Worm (Caenorhabditis elegans) whole organism, L3 larva: ENCODE results near the gene H04D03.7.

Experiments used
- ZK546.5 ChIP-seq: sonication (generic microtip); optimal IDR thresholded peaks from 2 replicates; lab custom pipeline; 2017; ENCODE audit warnings: missing biosample characterization, missing genetic modification characterization
- aly-2 ChIP-seq: fragments of 150-350 bp; optimal IDR thresholded peaks from 2 replicates; lab custom pipeline; 2014; ENCODE audit warnings: missing biosample characterization, missing genetic modification characterization
- ama-1 ChIP-seq: fragments of 150-350 bp; optimal IDR thresholded peaks from 2 replicates; lab custom pipeline; 2018
- ceh-82 ChIP-seq: fragments of 150-350 bp; optimal IDR thresholded peaks from 2 replicates; lab custom pipeline; 2014; ENCODE audit warnings: missing biosample characterization, missing genetic modification characterization
- ceh-9 ChIP-seq: sonication (generic microtip); optimal IDR thresholded peaks from 2 replicates; lab custom pipeline; 2018; ENCODE audit warnings: missing biosample characterization, missing genetic modification characterization
- daf-12 ChIP-seq: fragments of 150-350 bp; optimal IDR thresholded peaks from 2 replicates; lab custom pipeline; 2014; ENCODE audit warnings: missing biosample characterization, missing genetic modification reagents, missing genetic modification characterization
- egl-27 ChIP-seq: sonication (generic microtip); optimal IDR thresholded peaks from 4 replicates; lab custom pipeline; 2017; ENCODE audit warnings: missing biosample characterization, missing genetic modification reagents, missing genetic modification characterization
- egl-5 ChIP-seq: fragments of 150-350 bp; optimal IDR thresholded peaks from 2 replicates; lab custom pipeline; 2017; ENCODE audit warnings: missing biosample characterization, missing genetic modification reagents, missing genetic modification characterization, inconsistent platforms
- elt-3 ChIP-seq, 3 experiments: fragments of 150-350 bp in 1 of 3; sonication (generic microtip) in 2 of 3; optimal IDR thresholded peaks; 2 replicates in 2 of 3; 4 replicates in 1 of 3; lab custom pipeline; 2014 to 2017; ENCODE audit warnings: missing biosample characterization in 3 of 3, missing genetic modification characterization in 3 of 3
- fkh-10 ChIP-seq: sonication (generic microtip); optimal IDR thresholded peaks from 2 replicates; lab custom pipeline; 2017; ENCODE audit warnings: missing biosample characterization, missing genetic modification reagents, missing genetic modification characterization
- fkh-2 ChIP-seq: fragments of 150-350 bp; optimal IDR thresholded peaks from 2 replicates; lab custom pipeline; 2014; ENCODE audit warnings: missing biosample characterization, missing genetic modification reagents, missing genetic modification characterization
- fos-1 ChIP-seq: fragments of 150-350 bp; optimal IDR thresholded peaks from 2 replicates; lab custom pipeline; 2014; ENCODE audit warnings: missing biosample characterization, missing genetic modification characterization
- jun-1 ChIP-seq: fragments of 150-350 bp; optimal IDR thresholded peaks from 2 replicates; lab custom pipeline; 2014; ENCODE audit warnings: missing biosample characterization, missing genetic modification reagents, missing genetic modification characterization
- lin-15B ChIP-seq: fragments of 150-350 bp; optimal IDR thresholded peaks from 2 replicates; lab custom pipeline; 2014; ENCODE audit warnings: missing biosample characterization, missing genetic modification characterization
- lin-39 ChIP-seq: fragments of 150-350 bp; optimal IDR thresholded peaks from 2 replicates; lab custom pipeline; 2018; ENCODE audit warnings: missing biosample characterization, missing genetic modification reagents, missing genetic modification characterization
- lsy-12 ChIP-seq: sonication (generic microtip); optimal IDR thresholded peaks from 2 replicates; lab custom pipeline; 2016; ENCODE audit warnings: mild to moderate bottlenecking, missing genetic modification characterization, missing compliant biosample characterization
- mml-1 ChIP-seq: fragments of 150-350 bp; sonication (generic microtip); optimal IDR thresholded peaks from 3 replicates; lab custom pipeline; 2014; ENCODE audit warnings: missing biosample characterization, missing genetic modification characterization
- nfya-1 ChIP-seq: sonication (generic microtip); optimal IDR thresholded peaks from 2 replicates; lab custom pipeline; 2017; ENCODE audit warnings: missing genetic modification characterization, mild to moderate bottlenecking, missing compliant biosample characterization, antibody characterized with exemption, moderate library complexity; ENCODE audit not compliant: insufficient read depth
- nhr-12 ChIP-seq: fragments of 150-350 bp; optimal IDR thresholded peaks from 2 replicates; lab custom pipeline; 2014; ENCODE audit warnings: missing biosample characterization, missing genetic modification characterization
- nhr-23 ChIP-seq: fragments of 150-350 bp; optimal IDR thresholded peaks from 2 replicates; lab custom pipeline; 2014; ENCODE audit warnings: missing biosample characterization, missing genetic modification reagents, missing genetic modification characterization
- nhr-25 ChIP-seq: sonication (generic microtip); optimal IDR thresholded peaks from 2 replicates; lab custom pipeline; 2017; ENCODE audit warnings: missing biosample characterization, missing genetic modification characterization
- nhr-28 ChIP-seq: fragments of 150-350 bp; optimal IDR thresholded peaks from 2 replicates; lab custom pipeline; 2014; ENCODE audit warnings: missing biosample characterization, missing genetic modification characterization
- nhr-67 ChIP-seq: fragments of 150-350 bp; optimal IDR thresholded peaks from 2 replicates; lab custom pipeline; 2014; ENCODE audit warnings: missing biosample characterization, missing genetic modification characterization
- nhr-76 ChIP-seq: fragments of 150-350 bp; sonication (generic microtip); optimal IDR thresholded peaks from 5 replicates; lab custom pipeline; 2014; ENCODE audit warnings: missing biosample characterization, missing genetic modification characterization
- nhr-77 ChIP-seq: fragments of 150-350 bp; optimal IDR thresholded peaks from 2 replicates; lab custom pipeline; 2014; ENCODE audit warnings: missing biosample characterization, missing genetic modification characterization
- pha-4 ChIP-seq: fragments of 150-350 bp; optimal IDR thresholded peaks from 2 replicates; lab custom pipeline; 2014; ENCODE audit warnings: missing biosample characterization, missing genetic modification reagents, missing genetic modification characterization
- sea-2 ChIP-seq: fragments of 150-350 bp; sonication (generic microtip); optimal IDR thresholded peaks from 4 replicates; lab custom pipeline; 2014; ENCODE audit warnings: missing biosample characterization, missing genetic modification reagents, missing genetic modification characterization
- skn-1 ChIP-seq: fragments of 150-350 bp; optimal IDR thresholded peaks from 2 replicates; lab custom pipeline; 2014; ENCODE audit warnings: missing biosample characterization, missing genetic modification characterization
- snpc-4 ChIP-seq: fragments of 150-350 bp; optimal IDR thresholded peaks from 2 replicates; lab custom pipeline; 2014; ENCODE audit warnings: missing biosample characterization, missing genetic modification characterization
- tbx-2 ChIP-seq: sonication (generic microtip); optimal IDR thresholded peaks from 2 replicates; lab custom pipeline; 2016; ENCODE audit warnings: mild to moderate bottlenecking, missing genetic modification characterization, missing compliant biosample characterization
- unc-39 ChIP-seq: sonication (generic microtip); optimal IDR thresholded peaks from 4 replicates; lab custom pipeline; 2017; ENCODE audit warnings: missing biosample characterization, missing genetic modification characterization
- unc-62 ChIP-seq: fragments of 150-350 bp; sonication (generic microtip); optimal IDR thresholded peaks from 4 replicates; lab custom pipeline; 2014; ENCODE audit warnings: missing biosample characterization, missing genetic modification reagents, missing genetic modification characterization
- zag-1 ChIP-seq: fragments of 150-350 bp; optimal IDR thresholded peaks from 2 replicates; lab custom pipeline; 2014; ENCODE audit warnings: missing biosample characterization, missing genetic modification characterization
- ztf-11 ChIP-seq: fragments of 150-350 bp; optimal IDR thresholded peaks from 2 replicates; lab custom pipeline; 2014; ENCODE audit warnings: missing biosample characterization, missing genetic modification characterization
- ztf-4 ChIP-seq: fragments of 150-350 bp; optimal IDR thresholded peaks from 2 replicates; lab custom pipeline; 2014; ENCODE audit warnings: missing biosample characterization, missing genetic modification characterization

Gene H04D03.7

DNA sequence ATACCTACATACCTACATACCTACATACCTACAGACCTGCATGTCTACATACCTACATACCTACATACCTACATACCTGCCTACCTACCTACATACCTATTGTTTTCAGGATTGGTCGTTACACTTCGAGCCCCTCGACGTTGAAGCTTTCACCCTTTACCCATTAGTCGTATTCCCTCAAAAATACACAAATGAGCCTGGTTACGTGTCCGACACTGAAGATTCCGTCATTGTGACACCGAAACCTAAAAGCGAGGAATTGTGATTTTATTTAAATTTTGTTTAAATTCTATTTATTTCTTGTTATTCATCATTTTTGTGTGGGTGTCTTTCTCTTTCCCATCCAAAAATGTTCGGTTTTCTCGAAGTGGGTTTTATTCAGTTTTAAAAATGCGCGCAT is 32.5 kb upstream of the H04D03.7 start, which contains the start of gene D2045.7:
Gene D2045.7, plus strand, starts transcription at position 301 of the 400 bp plus-strand sequence.
- TF ChIP-seq lin-39 (no peak), nhr-67 (no peak), ztf-11 (tag; lab: Kevin White, UChicago) (no peak), nhr-28 (tag; lab: Kevin White, UChicago) (no peak), snpc-4 (no peak), sea-2 (GFP tag; lab: Kevin White, UChicago) (no peak), daf-12 (no peak), fkh-10 (no peak), nhr-23 (tag; lab: Kevin White, UChicago) (no peak), ceh-9 (tag; lab: Kevin White, UChicago) (no peak), aly-2 (tag; lab: Kevin White, UChicago) (no peak), mml-1 (tag; lab: Kevin White, UChicago) (no peak), nhr-25 (tag; lab: Kevin White, UChicago) (no peak), ama-1 (no peak), unc-39 (tag; lab: Kevin White, UChicago) (no peak), elt-3 (tag; optimal IDR thresholded peaks at IDR 0.05; lab: Kevin White, UChicago) (no peak)

DNA sequence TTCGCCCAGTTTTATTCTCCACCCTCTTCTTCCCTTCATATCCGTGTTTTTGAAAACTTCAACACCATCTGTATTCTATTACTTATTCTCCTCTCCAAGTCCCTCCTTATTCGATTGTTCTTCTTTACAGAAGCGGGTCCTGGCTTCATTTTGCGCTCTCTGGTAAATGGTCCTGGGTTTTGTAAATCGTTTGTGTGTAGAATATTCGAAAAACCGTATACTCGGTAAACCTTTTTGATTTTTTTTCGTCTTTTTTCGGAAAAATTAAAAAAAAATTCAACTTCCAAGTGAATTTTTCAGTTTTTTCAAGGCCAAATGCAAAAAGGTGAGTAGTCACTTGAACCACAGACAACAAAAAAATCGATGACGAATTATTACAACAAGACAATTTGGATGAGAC is 28.3 kb upstream of the H04D03.7 start, which contains the start of gene D2045.9:
Gene D2045.9, plus strand, starts transcription at position 301 of the 400 bp plus-strand sequence.
- TF ChIP-seq ceh-82 = no peak
- TF ChIP-seq fos-1 (tag; lab: Kevin White, UChicago) = no peak
- TF ChIP-seq nhr-25 (tag; lab: Kevin White, UChicago) = no peak
- TF ChIP-seq daf-12 = no peak
- TF ChIP-seq nhr-12 (tag; lab: Kevin White, UChicago) = no peak
- TF ChIP-seq nhr-77 (tag; lab: Kevin White, UChicago) = no peak
- no peak for TF ChIP-seq ZK546.5 (tag; lab: Kevin White, UChicago)
- no peak for TF ChIP-seq zag-1
- no peak for TF ChIP-seq aly-2 (tag; lab: Kevin White, UChicago)
- no peak for TF ChIP-seq egl-5
- no peak for TF ChIP-seq lin-15B (tag; lab: Kevin White, UChicago)

DNA sequence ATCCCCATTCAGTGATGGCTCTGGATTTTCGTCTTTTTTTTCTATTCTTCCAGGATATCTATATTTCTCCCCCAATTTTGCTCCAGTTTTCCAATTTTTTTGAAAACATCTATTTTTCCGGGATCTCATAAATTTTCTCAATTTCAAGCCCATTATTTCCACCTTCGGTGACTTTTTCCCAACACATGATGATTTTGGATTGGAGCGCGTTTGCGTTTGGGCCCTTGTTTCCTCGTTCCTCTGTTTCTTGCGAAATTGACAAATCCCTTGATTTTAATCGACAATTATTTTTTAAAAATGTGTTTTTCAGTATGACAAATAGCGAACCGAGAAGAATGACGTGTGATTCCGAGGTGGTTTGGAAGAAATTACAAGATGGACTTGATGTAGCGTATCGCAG is 24.3 kb upstream of the H04D03.7 start, which contains the start of gene cul-1:
Gene cul-1, plus strand, starts transcription at position 311 of the 400 bp plus-strand sequence.
- TF ChIP-seq pha-4 (tag; lab: Kevin White, UChicago) = peak; percentile 1
- TF ChIP-seq nfya-1 (tag; lab: Kevin White, UChicago) = peak; percentile 25
- TF ChIP-seq elt-3 (tag; optimal IDR thresholded peaks at IDR 0.05; lab: Kevin White, UChicago) = no peak
- TF ChIP-seq egl-5 = peak; percentile 80
- TF ChIP-seq nhr-67 = no peak
- TF ChIP-seq skn-1 = peak; percentile 94
- TF ChIP-seq lin-15B (tag; lab: Kevin White, UChicago) = peak; percentile 23

DNA sequence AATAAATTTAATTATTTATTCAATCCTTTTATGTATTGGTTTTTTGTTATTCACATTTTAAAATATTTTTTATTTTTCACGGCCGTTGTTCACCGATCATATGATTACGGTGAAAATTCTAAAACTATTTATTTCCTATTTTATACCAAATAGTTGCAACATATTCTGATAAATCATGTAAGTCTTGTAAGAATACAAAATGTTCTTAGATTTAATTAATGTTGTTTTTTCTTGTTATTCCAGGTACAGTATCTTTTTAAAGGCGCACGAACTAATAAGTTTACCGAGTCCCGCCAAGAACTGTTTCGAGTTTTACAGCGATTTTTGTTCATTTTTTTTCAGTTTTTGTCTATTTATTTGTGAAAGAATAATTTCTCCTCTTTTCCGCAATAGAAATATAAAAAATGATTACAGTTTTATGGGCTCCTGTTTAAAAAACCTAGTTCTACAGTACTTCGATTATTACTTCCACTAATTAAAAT is 23.0 kb upstream of the H04D03.7 start, which contains the start of gene D2045.5:
Gene D2045.5, minus strand, starts transcription at position 51 of the 482 bp plus-strand sequence.
- no peak for TF ChIP-seq nhr-77 (tag; lab: Kevin White, UChicago)
- no peak for TF ChIP-seq egl-27
- TF ChIP-seq lsy-12 (tag; lab: Kevin White, UChicago) = no peak
- no peak for TF ChIP-seq nhr-76 (tag; lab: Kevin White, UChicago)
- no peak for TF ChIP-seq lin-39
- TF ChIP-seq unc-62 (GFP tag; lab: Kevin White, UChicago) = no peak
- TF ChIP-seq ZK546.5 (tag; lab: Kevin White, UChicago) = no peak
- no peak for TF ChIP-seq egl-5
- TF ChIP-seq skn-1 = no peak
- no peak for TF ChIP-seq nhr-23 (tag; lab: Kevin White, UChicago)
- no peak for TF ChIP-seq nhr-67
- no peak for TF ChIP-seq unc-39 (tag; lab: Kevin White, UChicago)

DNA sequence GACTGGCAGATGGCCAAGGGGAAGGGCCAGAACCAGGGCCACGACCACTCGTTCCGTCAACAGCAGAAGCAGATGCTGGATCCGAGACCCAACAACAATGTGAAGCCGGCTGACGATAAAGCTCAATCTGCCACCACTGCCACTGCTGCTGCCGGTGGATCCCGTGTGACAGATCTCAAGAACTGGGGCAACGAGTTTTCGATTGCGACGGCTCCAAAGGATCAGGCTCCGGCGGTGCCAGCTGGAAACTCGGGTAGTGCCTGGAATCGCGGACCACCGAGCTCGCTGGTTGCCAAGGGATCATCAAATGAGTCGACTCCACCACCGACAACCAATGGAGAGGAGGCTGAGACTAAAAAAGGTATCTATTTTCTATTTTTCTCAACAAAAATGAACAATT is 17.8 kb upstream of the H04D03.7 start:
- no peak for TF ChIP-seq jun-1
- TF ChIP-seq fkh-2 (tag; lab: Kevin White, UChicago) = no peak
- no peak for TF ChIP-seq elt-3 (tag; optimal IDR thresholded peaks at IDR 0.05; lab: Kevin White, UChicago)
- TF ChIP-seq tbx-2 (tag; lab: Kevin White, UChicago) = no peak
- no peak for TF ChIP-seq unc-39 (tag; lab: Kevin White, UChicago)
- TF ChIP-seq ztf-4 (tag; lab: Kevin White, UChicago) = no peak
- TF ChIP-seq nhr-67 = no peak
- no peak for TF ChIP-seq ZK546.5 (tag; lab: Kevin White, UChicago)
